Fruit fly (Drosophila melanogaster) whole organism, pupa: ENCODE data around the gene PIP4K.
A peak's percentile ranks its signal among the peaks of the same experiment; 100 is the strongest.

Experiments
- CG10348 ChIP-seq: fragments of 200-800 bp; sonication (Bioruptor generic); IDR thresholded peaks from 2 replicates; pipeline ENCODE4 v1.3.6; 2022; ENCODE audit warnings: missing biosample characterization, missing genetic modification characterization
- CG12605 ChIP-seq: fragments of 200-800 bp; sonication (Bioruptor generic); IDR thresholded peaks from 2 replicates; pipeline ENCODE4 v1.3.6; 2022; ENCODE audit warnings: missing biosample characterization, missing genetic modification characterization
- CG13204 ChIP-seq: fragments of 200-800 bp; sonication (Bioruptor generic); optimal IDR thresholded peaks from 2 replicates; lab custom pipeline; 2018; ENCODE audit warnings: missing biosample characterization, mild to moderate bottlenecking, missing genetic modification characterization, moderate library complexity
- CG14655 ChIP-seq: fragments of 200-800 bp; sonication (Bioruptor generic); optimal IDR thresholded peaks from 3 replicates; lab custom pipeline; 2017; ENCODE audit warnings: mild to moderate bottlenecking, missing biosample characterization, missing genetic modification reagents, missing genetic modification characterization
- CG15710 ChIP-seq: fragments of 200-800 bp; sonication (Bioruptor generic); optimal IDR thresholded peaks from 2 replicates; lab custom pipeline; 2018; ENCODE audit warnings: missing biosample characterization, mild to moderate bottlenecking, missing genetic modification characterization, moderate library complexity
- CG17806 ChIP-seq: fragments of 200-800 bp; sonication (Bioruptor generic); optimal IDR thresholded peaks from 2 replicates; lab custom pipeline; 2018; ENCODE audit warnings: missing biosample characterization, mild to moderate bottlenecking, missing genetic modification characterization, moderate library complexity
- CG32121 ChIP-seq: fragments of 200-800 bp; sonication (Bioruptor generic); IDR thresholded peaks from 2 replicates; pipeline ENCODE4 v1.3.6; 2022; ENCODE audit warnings: missing biosample characterization, missing genetic modification characterization
- CG34367 ChIP-seq: fragments of 200-800 bp; sonication (Bioruptor generic); optimal IDR thresholded peaks from 2 replicates; lab custom pipeline; 2018; ENCODE audit warnings: missing biosample characterization, mild to moderate bottlenecking, missing genetic modification characterization
- CG4496 ChIP-seq: fragments of 200-800 bp; sonication (Bioruptor generic); IDR thresholded peaks from 3 replicates; pipeline ENCODE4 v1.3.6; 2022; ENCODE audit warnings: missing biosample characterization, missing genetic modification characterization
- CG8159 ChIP-seq: fragments of 200-800 bp; sonication (Bioruptor generic); optimal IDR thresholded peaks from 3 replicates; lab custom pipeline; 2018; ENCODE audit warnings: missing biosample characterization, mild to moderate bottlenecking, missing genetic modification characterization, moderate library complexity
- CG8301 ChIP-seq: fragments of 200-800 bp; sonication (Bioruptor generic); optimal IDR thresholded peaks from 2 replicates; lab custom pipeline; 2018; ENCODE audit warnings: missing biosample characterization, mild to moderate bottlenecking, missing genetic modification characterization
- CG9948 ChIP-seq: fragments of 200-800 bp; sonication (Bioruptor generic); optimal IDR thresholded peaks from 2 replicates; lab custom pipeline; 2018; ENCODE audit warnings: missing biosample characterization, mild to moderate bottlenecking, missing genetic modification characterization, moderate library complexity
- D1 ChIP-seq: fragments of 200-800 bp; sonication (Bioruptor generic); optimal IDR thresholded peaks from 2 replicates; lab custom pipeline; 2018; ENCODE audit warnings: missing biosample characterization, mild to moderate bottlenecking, missing genetic modification characterization, moderate library complexity
- EcR ChIP-seq: fragments of 200-800 bp; sonication (Bioruptor generic); optimal IDR thresholded peaks from 3 replicates; lab custom pipeline; 2019; ENCODE audit warnings: missing biosample characterization, missing genetic modification characterization, mild to moderate bottlenecking, moderate library complexity, missing genetic modification reagents
- Ets98B ChIP-seq: fragments of 200-800 bp; sonication (Bioruptor generic); IDR thresholded peaks from 2 replicates; pipeline ENCODE4 v1.3.6; 2022; ENCODE audit warnings: missing biosample characterization, missing genetic modification characterization
- Pif1A ChIP-seq: fragments of 200-800 bp; sonication (Bioruptor generic); optimal IDR thresholded peaks from 3 replicates; lab custom pipeline; 2016; ENCODE audit warnings: missing biosample characterization, missing genetic modification characterization
- Pif1B ChIP-seq: fragments of 200-800 bp; sonication (Bioruptor generic); optimal IDR thresholded peaks from 3 replicates; lab custom pipeline; 2016; ENCODE audit warnings: missing biosample characterization, missing genetic modification characterization
- Snoo ChIP-seq: fragments of 200-800 bp; sonication (Bioruptor generic); optimal IDR thresholded peaks from 3 replicates; lab custom pipeline; 2017; ENCODE audit warnings: missing biosample characterization, mild to moderate bottlenecking, missing genetic modification characterization, inconsistent platforms
- fd96Ca ChIP-seq: fragments of 200-800 bp; sonication (Bioruptor generic); IDR thresholded peaks from 3 replicates; pipeline ENCODE4 v1.3.6; 2022; ENCODE audit warnings: missing biosample characterization, missing genetic modification characterization
- gl ChIP-seq: fragments of 200-800 bp; sonication (Bioruptor generic); optimal IDR thresholded peaks from 2 replicates; lab custom pipeline; 2018; ENCODE audit warnings: missing biosample characterization, mild to moderate bottlenecking, missing genetic modification characterization
- rn ChIP-seq: fragments of 200-800 bp; sonication (Bioruptor generic); IDR thresholded peaks from 2 replicates; pipeline ENCODE4 v1.3.6; 2022; ENCODE audit warnings: missing biosample characterization, missing genetic modification characterization

Gene PIP4K

dm6 chr4:1162058-1162457, 34.6 kb downstream of the PIP4K start, which contains the start of gene CG32017:
Gene CG32017, minus strand, starts transcription at chr4:1162158.
- TF ChIP-seq CG13204 (GFP tag; lab: Kevin White, UChicago): no peak
- TF ChIP-seq CG8159 (tag; lab: Kevin White, UChicago): no peak
- TF ChIP-seq Ets98B: no peak
- TF ChIP-seq CG10348 (GFP tag; lab: Robert Waterston, UW): no peak
- TF ChIP-seq, all 21 proteins: peak for 0

- TF ChIP-seq CG8301 (tag; lab: Kevin White, UChicago): no peak
- no peak for TF ChIP-seq Pif1B (GFP tag; lab: Kevin White, UChicago)
- no peak for TF ChIP-seq gl (tag; lab: Kevin White, UChicago)
- no peak for TF ChIP-seq Snoo
- TF ChIP-seq CG10348 (GFP tag; lab: Robert Waterston, UW): no peak
- TF ChIP-seq CG34367 (tag; lab: Kevin White, UChicago): no peak
- no peak for TF ChIP-seq CG32121 (GFP tag; lab: Robert Waterston, UW)
- TF ChIP-seq CG14655 (GFP tag; lab: Kevin White, UChicago): no peak
- TF ChIP-seq CG4496 (GFP tag; lab: Robert Waterston, UW): no peak
- no peak for TF ChIP-seq rn
- TF ChIP-seq Pif1A (GFP tag; lab: Kevin White, UChicago): no peak
- TF ChIP-seq fd96Ca (GFP tag; lab: Robert Waterston, UW): no peak
- no peak for TF ChIP-seq CG8159 (tag; lab: Kevin White, UChicago)
- TF ChIP-seq CG15710 (tag; lab: Kevin White, UChicago): no peak
- TF ChIP-seq CG13204 (GFP tag; lab: Kevin White, UChicago): no peak
- TF ChIP-seq CG9948 (tag; lab: Kevin White, UChicago): no peak
- TF ChIP-seq D1 (tag; lab: Kevin White, UChicago): no peak
- TF ChIP-seq CG12605 (GFP tag; lab: Robert Waterston, UW): no peak
Observed at dm6 chr4:1156278-1156677, 40.4 kb downstream of the PIP4K start.

dm6 chr4:1147966-1148541, 48.6 kb downstream of the PIP4K start:
- no peak for TF ChIP-seq CG32121 (GFP tag; lab: Robert Waterston, UW)
- no peak for TF ChIP-seq D1 (tag; lab: Kevin White, UChicago)
- no peak for TF ChIP-seq CG9948 (tag; lab: Kevin White, UChicago)
- TF ChIP-seq Ets98B: no peak
- TF ChIP-seq CG17806 (tag; lab: Kevin White, UChicago): no peak
- no peak for TF ChIP-seq CG10348 (GFP tag; lab: Robert Waterston, UW)
- no peak for TF ChIP-seq CG13204 (GFP tag; lab: Kevin White, UChicago)
- TF ChIP-seq CG8159 (tag; lab: Kevin White, UChicago): no peak
- TF ChIP-seq rn: no peak
- TF ChIP-seq CG15710 (tag; lab: Kevin White, UChicago): no peak
- TF ChIP-seq gl (tag; lab: Kevin White, UChicago): no peak
- TF ChIP-seq CG4496 (GFP tag; lab: Robert Waterston, UW): no peak
- TF ChIP-seq CG12605 (GFP tag; lab: Robert Waterston, UW): no peak
- no peak for TF ChIP-seq CG34367 (tag; lab: Kevin White, UChicago)

- TF ChIP-seq rn (no peak), CG17806 (tag; lab: Kevin White, UChicago) (no peak), CG13204 (GFP tag; lab: Kevin White, UChicago) (no peak), CG8159 (tag; lab: Kevin White, UChicago) (no peak), CG9948 (tag; lab: Kevin White, UChicago) (no peak), Ets98B (no peak), CG15710 (tag; lab: Kevin White, UChicago) (no peak), CG4496 (GFP tag; lab: Robert Waterston, UW) (no peak), D1 (tag; lab: Kevin White, UChicago) (no peak), Pif1B (GFP tag; lab: Kevin White, UChicago) (no peak), gl (tag; lab: Kevin White, UChicago) (no peak), CG32121 (GFP tag; lab: Robert Waterston, UW) (no peak), Pif1A (GFP tag; lab: Kevin White, UChicago) (no peak), CG12605 (GFP tag; lab: Robert Waterston, UW) (no peak), CG14655 (GFP tag; lab: Kevin White, UChicago) (no peak), Snoo (no peak), CG34367 (tag; lab: Kevin White, UChicago) (no peak), EcR (GFP tag; lab: Kevin White, UChicago) (no peak), CG8301 (tag; lab: Kevin White, UChicago) (no peak), fd96Ca (GFP tag; lab: Robert Waterston, UW) (no peak)
Observed at dm6 chr4:1147166-1147565, 49.5 kb downstream of the PIP4K start, which contains the start of gene Kif3C. Gene Kif3C, plus strand, starts transcription at chr4:1147466.

- peak; percentile 9 for TF ChIP-seq Snoo
- no peak for TF ChIP-seq CG14655 (GFP tag; lab: Kevin White, UChicago)
Observed at dm6 chr4:1146456-1146855, 50.2 kb downstream of the PIP4K start.

dm6 chr4:1144715-1145114, 51.9 kb downstream of the PIP4K start:
- TF ChIP-seq gl (tag; lab: Kevin White, UChicago): no peak
- no peak for TF ChIP-seq Pif1A (GFP tag; lab: Kevin White, UChicago)
- no peak for TF ChIP-seq CG17806 (tag; lab: Kevin White, UChicago)
- no peak for TF ChIP-seq CG14655 (GFP tag; lab: Kevin White, UChicago)
- no peak for TF ChIP-seq CG13204 (GFP tag; lab: Kevin White, UChicago)
- TF ChIP-seq CG8159 (tag; lab: Kevin White, UChicago): no peak
- TF ChIP-seq CG34367 (tag; lab: Kevin White, UChicago): no peak
- no peak for TF ChIP-seq rn
- TF ChIP-seq fd96Ca (GFP tag; lab: Robert Waterston, UW): no peak
- TF ChIP-seq CG32121 (GFP tag; lab: Robert Waterston, UW): no peak
- no peak for TF ChIP-seq Pif1B (GFP tag; lab: Kevin White, UChicago)
- TF ChIP-seq EcR (GFP tag; lab: Kevin White, UChicago): no peak
- no peak for TF ChIP-seq CG15710 (tag; lab: Kevin White, UChicago)
